Fruit fly (Drosophila melanogaster): ENCODE data around the gene CG32079.

Gene CG32079

DNA sequence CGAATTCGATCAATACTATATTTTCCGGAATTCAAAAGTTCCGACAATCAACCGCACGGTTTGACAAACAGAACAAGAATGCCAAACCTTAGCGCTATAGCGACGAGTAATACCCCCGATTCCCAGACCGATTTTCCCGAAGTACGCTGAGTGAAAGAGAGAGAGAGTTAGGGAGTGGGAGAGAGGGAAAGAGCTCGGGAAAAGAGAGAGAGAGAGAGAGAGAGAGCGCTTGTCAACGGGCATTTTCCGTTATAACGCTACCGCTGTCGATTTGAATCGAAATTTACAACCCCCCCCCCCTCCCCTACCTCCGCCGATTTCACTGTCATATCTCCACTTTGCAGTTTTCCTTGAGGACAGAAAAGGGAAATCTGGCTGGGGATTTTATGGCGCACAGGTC is 21.2 kb downstream of the CG32079 start:
- TF ChIP-seq CTCF (optimal IDR thresholded peaks at IDR 0.05) (no peak), CG8478 (optimal IDR thresholded peaks at IDR 0.05) (no peak)

DNA sequence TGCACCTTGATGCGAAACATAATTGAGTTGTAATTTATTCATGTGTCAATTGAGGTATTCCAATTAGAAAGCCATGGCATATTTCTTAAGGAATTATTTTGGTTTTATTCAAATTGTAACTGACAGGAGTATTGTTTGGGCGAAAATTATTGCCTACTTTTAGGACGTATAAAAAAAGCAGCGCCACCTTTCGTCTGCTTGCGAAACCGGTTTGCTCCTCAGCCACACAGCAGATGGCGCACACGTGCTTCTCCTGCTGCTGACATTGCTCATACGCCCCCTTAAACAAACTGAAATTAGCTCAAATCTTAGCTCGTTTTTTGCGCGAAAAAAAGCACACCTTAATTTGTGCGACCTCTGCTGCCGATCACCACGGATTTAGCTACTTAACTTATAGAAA is 22.5 kb downstream of the CG32079 start:
- TF ChIP-seq CTCF (optimal IDR thresholded peaks at IDR 0.05) (peak; percentile 98 to 99), CG8478 (optimal IDR thresholded peaks at IDR 0.05) (no peak)

DNA sequence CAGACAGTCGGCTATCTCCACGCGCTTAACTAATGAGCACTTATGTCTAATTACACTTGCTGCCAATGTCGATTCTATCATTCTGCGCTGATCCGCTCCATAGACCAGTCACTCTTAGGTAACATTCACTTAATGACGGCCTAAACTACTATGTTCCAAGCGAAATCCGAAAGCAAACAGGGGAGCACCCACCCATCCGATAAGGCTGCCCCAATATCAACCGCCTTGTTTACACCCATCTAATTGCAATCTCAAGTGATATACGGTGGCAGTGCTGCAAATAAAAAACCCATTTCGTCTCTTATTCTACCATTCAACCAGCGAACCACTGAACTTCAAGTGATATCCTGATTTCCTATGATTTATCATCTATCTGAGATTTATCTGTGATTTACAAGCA is 24.1 kb downstream of the CG32079 start:
- TF ChIP-seq CTCF (optimal IDR thresholded peaks at IDR 0.05) (no peak), CG8478 (optimal IDR thresholded peaks at IDR 0.05) (no peak)

DNA sequence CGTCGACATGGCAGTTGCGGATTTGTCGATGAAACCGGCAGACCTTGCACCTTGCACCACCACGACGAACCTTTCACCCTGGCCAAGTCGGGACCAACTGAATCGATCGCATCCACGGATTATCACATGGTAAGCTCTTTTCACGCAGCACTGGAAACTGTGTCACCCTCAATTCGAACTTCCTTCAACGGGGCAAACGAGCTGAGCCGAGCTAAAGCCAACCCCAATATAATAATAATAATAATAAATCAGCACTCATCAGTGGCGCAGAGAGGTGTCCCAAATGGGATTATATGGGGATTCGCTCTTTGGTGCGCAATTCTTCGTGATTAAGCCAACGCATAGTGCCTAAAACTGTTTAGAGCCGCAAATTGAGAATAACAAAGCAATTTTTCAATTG is 25.9 kb downstream of the CG32079 start, which contains the start of gene CG43693:
Gene CG43693 (minus strand): TSS at position 101 of the 400 bp plus-strand sequence.
- TF ChIP-seq CTCF (optimal IDR thresholded peaks at IDR 0.05): no peak
- no peak for TF ChIP-seq CG8478 (optimal IDR thresholded peaks at IDR 0.05)

DNA sequence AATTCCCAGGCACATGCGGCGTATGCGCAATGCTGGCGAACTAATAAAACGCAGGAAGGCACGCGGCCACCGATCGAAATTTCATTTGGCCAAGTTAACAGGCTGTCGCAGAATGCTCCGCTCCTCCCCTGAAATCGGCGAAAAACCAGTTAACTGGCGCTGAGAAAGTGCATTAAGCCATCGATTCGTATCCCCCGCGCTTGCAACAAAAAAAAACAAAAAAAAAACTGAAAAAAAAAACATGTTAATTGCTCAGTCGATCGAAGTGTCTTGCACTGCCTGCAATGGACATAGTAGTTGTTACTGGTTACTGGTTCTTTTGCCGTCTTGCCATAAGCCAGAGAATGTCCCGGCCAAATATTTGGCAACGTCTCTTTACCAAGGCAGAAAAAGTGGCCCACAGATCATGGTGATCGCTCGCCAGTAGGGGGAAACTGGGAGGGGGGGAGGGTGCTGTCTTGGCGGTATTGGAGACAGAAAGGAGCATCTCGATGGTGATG is 27.4 kb downstream of the CG32079 start:
- TF ChIP-seq CG8478 (optimal IDR thresholded peaks at IDR 0.05) (no peak), CTCF (optimal IDR thresholded peaks at IDR 0.05) (no peak)

DNA sequence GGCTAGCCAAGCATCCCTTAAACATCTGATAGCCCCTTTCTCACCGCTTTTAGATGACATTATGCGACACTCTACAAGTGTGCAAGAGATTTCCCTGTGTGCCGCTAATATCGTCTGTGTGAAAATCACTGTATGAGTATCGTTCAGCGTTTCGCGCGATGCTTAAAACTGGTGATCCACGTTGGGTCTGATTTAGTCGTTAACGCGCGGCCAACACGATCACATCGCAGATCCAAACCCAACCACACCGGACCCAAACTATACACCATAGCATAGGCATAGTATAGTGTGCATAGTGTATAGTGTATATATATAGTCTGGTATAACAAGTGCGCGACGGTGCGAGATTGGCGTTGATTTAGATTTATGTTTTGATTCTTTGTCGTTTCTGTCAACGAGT is 28.5 kb downstream of the CG32079 start, which contains the start of gene CG7888:
Gene CG7888 (plus strand): TSS at position 193 of the 400 bp plus-strand sequence.
- TF ChIP-seq CTCF (optimal IDR thresholded peaks at IDR 0.05) (no peak), CG8478 (optimal IDR thresholded peaks at IDR 0.05) (no peak)

DNA sequence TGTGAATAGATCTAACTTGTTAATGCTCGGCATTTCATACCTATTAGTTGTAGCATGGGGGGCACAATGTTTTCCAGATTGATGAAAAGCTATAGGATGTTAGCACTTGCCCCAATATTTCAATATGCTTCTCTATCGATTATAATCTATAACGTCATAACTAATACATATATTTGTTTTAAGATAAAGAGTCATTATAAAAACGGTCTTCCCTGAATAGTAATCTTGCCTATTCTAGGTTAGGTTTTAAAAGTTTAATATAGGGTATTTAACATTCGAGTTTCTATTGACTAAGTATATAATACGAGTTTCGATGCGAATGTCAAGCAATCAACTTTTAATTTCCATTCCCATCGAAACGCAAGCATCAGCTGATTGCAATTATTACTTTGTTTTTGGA is 35.8 kb downstream of the CG32079 start, which contains the start of the genes CG6321 and Blos2:
Gene CG6321 (minus strand): TSS at position 25 of the 400 bp plus-strand sequence.
Gene Blos2 (plus strand): TSS at position 372 of the 400 bp plus-strand sequence.
- TF ChIP-seq CG8478 (optimal IDR thresholded peaks at IDR 0.05): no peak
- TF ChIP-seq CTCF (optimal IDR thresholded peaks at IDR 0.05): no peak

DNA sequence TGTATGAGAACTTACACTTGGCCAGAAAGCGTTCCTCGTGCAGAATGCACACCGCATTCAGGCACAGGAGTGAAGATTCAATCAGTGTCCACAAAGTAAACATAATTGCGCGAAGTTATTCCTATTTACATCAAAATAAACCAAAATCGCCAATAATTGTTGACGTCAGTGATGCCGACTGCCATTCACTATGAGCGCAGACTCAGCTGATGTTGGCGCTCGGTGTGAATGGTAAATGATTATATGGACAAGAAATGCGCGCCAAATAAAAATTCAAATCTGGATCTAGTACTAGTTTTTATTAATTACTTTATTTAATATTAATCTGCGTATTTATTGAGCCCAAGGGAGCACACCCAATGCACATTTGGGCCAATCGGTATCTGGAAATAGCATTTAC is 37.1 kb downstream of the CG32079 start, which contains the start of gene CG32069:
Gene CG32069 (minus strand): TSS at position 174 of the 400 bp plus-strand sequence.
- TF ChIP-seq CG8478 (optimal IDR thresholded peaks at IDR 0.05): no peak
- TF ChIP-seq CTCF (optimal IDR thresholded peaks at IDR 0.05): no peak

DNA sequence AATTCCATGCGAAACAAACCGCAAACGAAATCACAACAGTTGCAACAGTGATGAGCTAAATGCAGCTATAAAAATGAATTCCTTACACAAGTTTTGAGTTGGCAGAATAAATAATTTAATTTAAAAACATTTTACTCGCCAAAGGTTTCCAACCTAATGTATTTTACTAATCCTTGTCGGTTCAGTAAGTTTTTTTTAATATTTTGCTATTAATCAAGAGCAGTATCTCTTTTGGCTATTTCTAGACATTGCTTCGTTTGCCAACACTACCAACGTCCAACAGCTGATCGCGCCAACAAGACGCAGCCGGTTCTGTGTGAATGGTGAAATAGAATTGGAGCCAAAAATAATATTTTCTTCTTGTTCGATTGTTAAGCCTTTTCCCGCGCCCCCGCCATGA is 39.3 kb downstream of the CG32079 start, which contains the start of the genes CG32075, CG45101 and SuUR:
Gene CG32075 (minus strand): TSS at position 253 of the 400 bp plus-strand sequence.
Gene CG45101 (plus strand): TSS at position 303 of the 400 bp plus-strand sequence.
Gene SuUR (plus strand): TSS at position 303 of the 400 bp plus-strand sequence.
- TF ChIP-seq CTCF (optimal IDR thresholded peaks at IDR 0.05) (no peak), CG8478 (optimal IDR thresholded peaks at IDR 0.05) (no peak)

DNA sequence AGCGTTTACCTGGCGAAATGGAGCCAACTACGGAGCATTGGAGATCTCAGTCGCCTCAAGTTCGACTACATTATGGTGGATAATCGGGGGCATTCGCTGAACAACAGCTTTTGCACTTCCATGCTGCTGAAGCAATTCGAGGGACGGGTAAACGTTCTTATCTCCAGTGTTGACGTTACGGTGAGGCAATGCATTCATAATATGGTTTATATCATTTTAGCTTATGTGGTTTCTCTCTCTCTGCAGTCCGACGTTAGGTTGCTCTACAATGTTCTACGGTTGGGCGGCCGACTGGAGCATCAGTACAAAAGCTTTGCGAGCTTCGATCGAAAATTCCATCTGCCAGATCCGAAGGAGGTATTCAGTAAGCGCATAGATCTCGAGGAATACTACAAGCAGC is 40.5 kb downstream of the CG32079 start:
- no peak for TF ChIP-seq CG8478 (optimal IDR thresholded peaks at IDR 0.05)
- TF ChIP-seq CTCF (optimal IDR thresholded peaks at IDR 0.05): no peak

DNA sequence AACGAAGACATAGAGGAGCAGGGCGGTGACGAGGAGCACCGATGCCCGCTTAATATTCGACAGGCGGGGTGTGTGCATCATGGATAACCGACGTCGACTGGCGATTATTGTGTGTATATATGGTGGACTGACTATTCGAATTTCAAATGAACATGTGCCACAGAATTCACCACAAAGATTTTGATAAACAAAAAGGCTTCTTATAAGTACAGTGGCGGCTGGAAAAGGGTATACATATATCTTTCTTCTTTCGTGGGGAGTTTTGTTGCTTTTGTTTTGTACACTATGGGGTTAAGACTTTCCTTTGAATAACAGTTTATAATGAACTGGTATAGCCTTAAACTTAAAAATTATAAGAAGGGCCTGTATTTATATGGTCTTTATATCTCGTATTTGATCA is 44.4 kb downstream of the CG32079 start, which contains the start of gene CG6310:
Gene CG6310 (minus strand): TSS at position 101 of the 400 bp plus-strand sequence.
- no peak for TF ChIP-seq CTCF (optimal IDR thresholded peaks at IDR 0.05)
- TF ChIP-seq CG8478 (optimal IDR thresholded peaks at IDR 0.05): no peak

DNA sequence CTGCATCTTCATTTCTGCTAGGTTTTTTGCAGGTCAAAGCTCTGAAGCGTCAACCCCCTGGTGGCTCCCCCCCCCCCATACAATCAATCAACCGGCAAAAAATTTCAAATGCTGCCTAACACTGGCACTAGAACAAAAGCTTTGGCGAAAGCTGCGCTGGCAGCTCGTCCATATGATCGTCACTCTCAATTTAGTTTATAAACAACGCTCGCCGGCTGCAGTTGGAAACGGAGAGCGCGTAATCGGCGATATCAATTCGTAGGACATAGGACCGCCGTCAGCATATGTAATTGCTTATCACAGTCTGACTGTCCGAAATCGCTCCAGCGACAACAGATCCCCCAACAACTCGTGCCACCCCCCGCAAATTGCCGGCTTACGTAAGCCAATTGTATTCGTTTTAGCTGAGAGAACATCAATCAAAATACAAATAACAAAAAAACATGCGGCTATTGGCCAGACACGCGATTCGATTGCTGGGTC is 45.1 kb downstream of the CG32079 start, which contains the start of gene Mocs1:
Gene Mocs1 (plus strand): TSS at position 155 of the 483 bp plus-strand sequence.
- no peak for TF ChIP-seq CG8478 (optimal IDR thresholded peaks at IDR 0.05)
- no peak for TF ChIP-seq CTCF (optimal IDR thresholded peaks at IDR 0.05)

DNA sequence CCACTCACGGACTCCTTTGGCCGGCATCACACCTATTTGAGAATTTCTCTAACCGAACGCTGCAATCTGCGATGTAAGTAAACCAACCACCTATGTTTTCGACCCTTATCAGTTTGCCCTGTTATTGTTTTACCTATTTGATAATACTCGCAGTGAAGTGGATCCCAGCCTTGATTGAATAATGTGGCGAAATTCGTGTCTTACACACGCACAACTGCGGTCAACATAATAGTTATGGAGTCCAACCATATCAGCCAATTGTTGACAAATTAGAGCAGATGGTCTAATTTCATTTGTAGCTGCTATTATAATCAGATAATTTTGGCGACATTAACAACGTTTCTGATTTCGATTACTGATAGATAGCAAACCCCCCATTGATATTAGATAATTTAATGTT is 45.7 kb downstream of the CG32079 start:
- TF ChIP-seq CTCF (optimal IDR thresholded peaks at IDR 0.05) (no peak), CG8478 (optimal IDR thresholded peaks at IDR 0.05) (no peak)

DNA sequence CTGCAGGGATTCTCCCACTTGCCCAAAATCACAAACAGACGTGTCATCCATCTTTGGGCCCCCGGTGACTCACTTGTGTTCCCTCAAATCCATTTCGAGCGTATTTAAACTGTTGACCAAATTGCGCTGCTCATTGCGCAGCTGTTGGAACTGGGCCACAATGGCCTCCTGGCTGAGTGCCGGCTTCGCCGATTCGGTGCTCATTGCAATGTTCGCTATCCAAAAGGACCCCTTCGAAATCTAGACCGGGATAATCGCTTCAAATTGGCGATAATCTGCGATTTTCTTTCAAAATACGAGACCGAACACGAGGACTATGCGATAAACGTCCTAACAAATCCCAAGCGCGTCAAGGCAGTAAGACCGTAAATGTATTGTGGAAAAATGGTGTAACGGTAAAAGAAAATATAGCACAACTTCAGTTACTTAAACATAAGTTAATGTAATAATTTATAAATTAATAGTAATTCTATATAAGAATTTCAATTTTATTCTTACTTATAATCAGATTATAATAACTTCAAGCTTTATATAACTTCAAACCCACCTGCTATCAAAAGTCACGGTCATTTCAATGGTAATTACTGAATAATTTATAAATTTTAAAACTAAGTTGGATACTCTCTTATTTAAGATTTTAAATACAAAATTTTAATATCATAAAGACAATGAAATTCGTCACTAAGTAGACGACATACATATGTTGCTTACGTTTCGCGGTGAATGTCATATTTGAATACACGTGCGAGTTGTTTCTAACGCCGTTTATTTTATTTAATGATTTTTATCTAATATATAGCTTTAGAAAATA is 48.9 kb downstream of the CG32079 start, which contains the start of the genes Pfdn2 and Noc1:
Gene Pfdn2 (minus strand): TSS at position 346 of the 811 bp plus-strand sequence.
Gene Noc1 (plus strand): TSS at position 727 of the 811 bp plus-strand sequence.
- TF ChIP-seq CG8478 (optimal IDR thresholded peaks at IDR 0.05) (no peak), CTCF (optimal IDR thresholded peaks at IDR 0.05) (no peak)
